Worm (Caenorhabditis elegans) whole organism, midembryonic: ENCODE results near the gene Y66D12A.7.

Experiments used
- T22C8.4 ChIP-seq: fragments of 200-800 bp; sonication (Bioruptor generic); IDR thresholded peaks from 2 replicates; pipeline ENCODE4 v1.3.6; 2022; ENCODE audit warnings: missing genetic modification characterization, missing compliant biosample characterization
- flt-1 ChIP-seq: fragments of 200-800 bp; sonication (Bioruptor generic); IDR thresholded peaks from 2 replicates; pipeline ENCODE4 v1.3.6; 2022; ENCODE audit warnings: missing genetic modification characterization, missing compliant biosample characterization
- ref-1 ChIP-seq: fragments of 200-800 bp; sonication (Bioruptor generic); conservative IDR thresholded peaks from 2 replicates; pipeline ENCODE4 v1.3.6; 2022; ENCODE audit warnings: missing genetic modification reagents, missing genetic modification characterization, missing compliant biosample characterization
- tab-1 ChIP-seq: fragments of 200-800 bp; sonication (Bioruptor generic); IDR thresholded peaks from 2 replicates; pipeline ENCODE4 v1.3.6; 2022; ENCODE audit warnings: missing genetic modification characterization, missing compliant biosample characterization
- ztf-23 ChIP-seq: fragments of 200-800 bp; sonication (Bioruptor generic); IDR thresholded peaks from 2 replicates; pipeline ENCODE4 v1.3.6; 2022; ENCODE audit warnings: missing genetic modification reagents, missing genetic modification characterization, missing compliant biosample characterization

DNA sequence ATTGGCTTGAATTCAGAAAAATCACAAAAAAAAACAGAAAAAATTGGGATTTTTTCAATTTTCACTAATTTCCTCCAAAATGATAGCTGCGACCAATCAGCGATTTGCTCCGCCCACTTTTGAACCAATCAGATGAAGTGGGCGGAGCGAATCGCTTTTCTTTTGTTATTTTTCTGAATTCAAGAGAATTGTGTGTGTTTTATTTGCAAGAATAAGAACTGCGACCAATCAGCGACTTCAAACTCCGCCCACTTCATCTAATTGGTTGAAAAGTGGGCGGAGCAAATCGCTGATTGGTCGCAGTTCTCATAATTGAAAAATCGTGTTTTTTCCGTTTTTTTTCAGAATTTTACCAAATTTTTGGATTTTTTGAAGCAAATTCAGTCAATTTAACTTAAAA is 2.3 kb upstream of the Y66D12A.7 start:
- TF ChIP-seq T22C8.4 (GFP tag; lab: Robert Waterston, UW) (no peak), ref-1 (GFP tag; lab: Robert Waterston, UW) (no peak), flt-1 (GFP tag; lab: Robert Waterston, UW) (no peak), ztf-23 (GFP tag; lab: Robert Waterston, UW) (no peak), tab-1 (no peak)
